Fruit fly (Drosophila melanogaster) whole organism, prepupa: Measurements from ENCODE around the gene fne.

Experiments used
- Blimp-1 ChIP-seq: fragments of 200-800 bp; sonication (Bioruptor generic); optimal IDR thresholded peaks from 3 replicates; lab custom pipeline; 2017; ENCODE audit warnings: missing biosample characterization, missing genetic modification characterization, mild to moderate bottlenecking, moderate library complexity, missing genetic modification reagents
- CG10669 ChIP-seq: fragments of 200-800 bp; sonication (Bioruptor generic); optimal IDR thresholded peaks from 3 replicates; lab custom pipeline; 2018; ENCODE audit warnings: missing biosample characterization, mild to moderate bottlenecking, missing genetic modification characterization, moderate library complexity
- CG11294 ChIP-seq: fragments of 200-800 bp; sonication (Bioruptor generic); IDR thresholded peaks from 2 replicates; pipeline ENCODE4 v1.3.6; 2022; ENCODE audit warnings: missing biosample characterization, missing genetic modification characterization
- CG11902 ChIP-seq: fragments of 200-800 bp; sonication (Bioruptor generic); optimal IDR thresholded peaks from 3 replicates; lab custom pipeline; 2016; ENCODE audit warnings: missing biosample characterization, missing genetic modification characterization
- CG1621 ChIP-seq: fragments of 200-800 bp; sonication (Bioruptor generic); optimal IDR thresholded peaks from 3 replicates; lab custom pipeline; 2018; ENCODE audit warnings: missing biosample characterization, mild to moderate bottlenecking, missing genetic modification characterization
- CG3032 ChIP-seq: fragments of 200-800 bp; optimal IDR thresholded peaks from 2 replicates; lab custom pipeline; 2019; ENCODE audit warnings: missing biosample characterization, mild to moderate bottlenecking, missing genetic modification characterization, moderate library complexity
- CG31627 ChIP-seq: fragments of 200-800 bp; sonication (Bioruptor generic); optimal IDR thresholded peaks from 3 replicates; lab custom pipeline; 2016; ENCODE audit warnings: missing biosample characterization, missing genetic modification characterization
- CG32006 ChIP-seq: fragments of 200-800 bp; sonication (Bioruptor generic); optimal IDR thresholded peaks from 3 replicates; lab custom pipeline; 2017; ENCODE audit warnings: missing biosample characterization, mild to moderate bottlenecking, missing genetic modification characterization
- CG34406 ChIP-seq: fragments of 200-800 bp; sonication (Bioruptor generic); optimal IDR thresholded peaks from 3 replicates; lab custom pipeline; 2016; ENCODE audit warnings: missing biosample characterization, missing genetic modification characterization
- CG3919 ChIP-seq: fragments of 200-800 bp; sonication (Bioruptor generic); optimal IDR thresholded peaks from 3 replicates; lab custom pipeline; 2016; ENCODE audit warnings: missing biosample characterization, missing genetic modification characterization
- CG6163 ChIP-seq: fragments of 200-800 bp; sonication (Bioruptor generic); IDR thresholded peaks from 3 replicates; pipeline ENCODE4 v1.3.6; 2022; ENCODE audit warnings: missing biosample characterization, missing genetic modification characterization
- CG6276 ChIP-seq: fragments of 200-800 bp; sonication (Bioruptor generic); optimal IDR thresholded peaks from 2 replicates; lab custom pipeline; 2017; ENCODE audit warnings: missing biosample characterization, mild to moderate bottlenecking, missing genetic modification characterization
- CG6792 ChIP-seq: fragments of 200-800 bp; sonication (Bioruptor generic); optimal IDR thresholded peaks from 3 replicates; lab custom pipeline; 2016; ENCODE audit warnings: missing biosample characterization, missing genetic modification characterization
- CG6854 ChIP-seq: fragments of 200-800 bp; sonication (Bioruptor generic); optimal IDR thresholded peaks from 2 replicates; lab custom pipeline; 2017; ENCODE audit warnings: missing biosample characterization, mild to moderate bottlenecking, missing genetic modification characterization
- CG8319 ChIP-seq: fragments of 200-800 bp; sonication (Bioruptor generic); optimal IDR thresholded peaks from 3 replicates; lab custom pipeline; 2016; ENCODE audit warnings: missing biosample characterization, missing genetic modification characterization
- CG9139 ChIP-seq: fragments of 200-800 bp; sonication (Bioruptor generic); optimal IDR thresholded peaks from 3 replicates; lab custom pipeline; 2017; ENCODE audit warnings: missing biosample characterization, mild to moderate bottlenecking, missing genetic modification characterization
- Eip75B ChIP-seq: fragments of 200-800 bp; sonication (Bioruptor generic); optimal IDR thresholded peaks from 3 replicates; lab custom pipeline; 2016; ENCODE audit warnings: missing biosample characterization, missing genetic modification characterization
- Eip78C ChIP-seq: fragments of 200-800 bp; sonication (Bioruptor generic); peaks from one replicate; lab custom pipeline; 2016; ENCODE audit warnings: missing biosample characterization, missing genetic modification characterization
- Ets21C ChIP-seq: fragments of 200-800 bp; sonication (Bioruptor generic); optimal IDR thresholded peaks from 3 replicates; lab custom pipeline; 2016; ENCODE audit warnings: missing biosample characterization, missing genetic modification characterization
- Ets96B ChIP-seq: fragments of 200-800 bp; optimal IDR thresholded peaks from 2 replicates; lab custom pipeline; 2019; ENCODE audit warnings: missing biosample characterization, mild to moderate bottlenecking, missing genetic modification characterization, moderate library complexity
- Hr38 ChIP-seq: sonication (Bioruptor generic); optimal IDR thresholded peaks from 2 replicates; lab custom pipeline; 2016; ENCODE audit warnings: missing biosample characterization, missing genetic modification characterization
- Hr39 ChIP-seq: fragments of 200-800 bp; sonication (Bioruptor generic); optimal IDR thresholded peaks from 2 replicates; lab custom pipeline; 2016; ENCODE audit warnings: missing biosample characterization, missing genetic modification characterization
- Lpt ChIP-seq: fragments of 200-800 bp; sonication (Bioruptor generic); optimal IDR thresholded peaks from 3 replicates; lab custom pipeline; 2016; ENCODE audit warnings: missing biosample characterization, missing genetic modification characterization
- Met ChIP-seq: fragments of 200-800 bp; sonication (Bioruptor generic); optimal IDR thresholded peaks from 3 replicates; lab custom pipeline; 2016; ENCODE audit warnings: missing biosample characterization, missing genetic modification characterization
- OdsH ChIP-seq: fragments of 200-800 bp; sonication (Bioruptor generic); optimal IDR thresholded peaks from 3 replicates; lab custom pipeline; 2016; ENCODE audit warnings: missing biosample characterization, missing genetic modification characterization
- Sox14 ChIP-seq: fragments of 200-800 bp; sonication (Bioruptor generic); optimal IDR thresholded peaks from 3 replicates; lab custom pipeline; 2016; ENCODE audit warnings: missing biosample characterization, missing genetic modification characterization
- Sox15 ChIP-seq: fragments of 200-800 bp; sonication (Bioruptor generic); optimal IDR thresholded peaks from 3 replicates; lab custom pipeline; 2016; ENCODE audit warnings: missing biosample characterization, missing genetic modification characterization
- achi ChIP-seq: fragments of 200-800 bp; sonication (Bioruptor generic); optimal IDR thresholded peaks from 3 replicates; lab custom pipeline; 2016; ENCODE audit warnings: missing biosample characterization, missing genetic modification characterization
- dac ChIP-seq: fragments of 200-800 bp; sonication (Bioruptor generic); optimal IDR thresholded peaks from 2 replicates; lab custom pipeline; 2017; ENCODE audit warnings: missing biosample characterization, mild to moderate bottlenecking, missing genetic modification characterization
- dsx ChIP-seq: fragments of 200-800 bp; optimal IDR thresholded peaks from 3 replicates; lab custom pipeline; 2019; ENCODE audit warnings: missing biosample characterization, mild to moderate bottlenecking, missing genetic modification characterization, moderate library complexity; ENCODE audit not compliant: poor library complexity, severe bottlenecking
- eg ChIP-seq: fragments of 200-800 bp; sonication (Bioruptor generic); IDR thresholded peaks from 3 replicates; pipeline ENCODE4 v1.3.6; 2022; ENCODE audit warnings: missing biosample characterization, missing genetic modification characterization
- esn ChIP-seq: fragments of 200-800 bp; sonication (Bioruptor generic); optimal IDR thresholded peaks from 2 replicates; lab custom pipeline; 2016; ENCODE audit warnings: missing biosample characterization, mild to moderate bottlenecking, missing genetic modification characterization, moderate library complexity
- fkh ChIP-seq: fragments of 200-800 bp; sonication (Bioruptor generic); optimal IDR thresholded peaks from 3 replicates; lab custom pipeline; 2017; ENCODE audit warnings: missing biosample characterization, mild to moderate bottlenecking, missing genetic modification characterization, moderate library complexity
- net ChIP-seq: fragments of 200-800 bp; sonication (Bioruptor generic); optimal IDR thresholded peaks from 3 replicates; lab custom pipeline; 2016; ENCODE audit warnings: missing biosample characterization, missing genetic modification characterization
- pdm3 ChIP-seq: fragments of 200-800 bp; sonication (Bioruptor generic); optimal IDR thresholded peaks from 3 replicates; lab custom pipeline; 2016; ENCODE audit warnings: missing biosample characterization, missing genetic modification characterization
- salr ChIP-seq, 2 experiments: fragments of 200-800 bp; sonication (Bioruptor generic); optimal IDR thresholded peaks; 3 replicates each; lab custom pipeline; 2016 to 2018; ENCODE audit warnings: missing biosample characterization in 2 of 2, missing genetic modification characterization in 2 of 2, mild to moderate bottlenecking in 1 of 2
- ss ChIP-seq, 2 experiments: fragments of 200-800 bp; sonication (Bioruptor generic); optimal IDR thresholded peaks; 2 replicates in 1 of 2; 3 replicates in 1 of 2; lab custom pipeline; 2017 to 2018; ENCODE audit warnings: mild to moderate bottlenecking in 2 of 2, missing biosample characterization in 2 of 2, missing genetic modification characterization in 2 of 2, moderate library complexity in 1 of 2
- svp ChIP-seq: fragments of 200-800 bp; sonication (Bioruptor generic); peaks from one replicate; lab custom pipeline; 2016; ENCODE audit warnings: missing biosample characterization, missing genetic modification characterization
- topi ChIP-seq: fragments of 200-800 bp; sonication (Bioruptor generic); optimal IDR thresholded peaks from 3 replicates; lab custom pipeline; 2016; ENCODE audit warnings: missing biosample characterization, missing genetic modification characterization
- vri ChIP-seq: fragments of 200-800 bp; sonication (Bioruptor generic); optimal IDR thresholded peaks from 3 replicates; lab custom pipeline; 2016; ENCODE audit warnings: missing biosample characterization, mild to moderate bottlenecking, missing genetic modification characterization

fne gene

DNA sequence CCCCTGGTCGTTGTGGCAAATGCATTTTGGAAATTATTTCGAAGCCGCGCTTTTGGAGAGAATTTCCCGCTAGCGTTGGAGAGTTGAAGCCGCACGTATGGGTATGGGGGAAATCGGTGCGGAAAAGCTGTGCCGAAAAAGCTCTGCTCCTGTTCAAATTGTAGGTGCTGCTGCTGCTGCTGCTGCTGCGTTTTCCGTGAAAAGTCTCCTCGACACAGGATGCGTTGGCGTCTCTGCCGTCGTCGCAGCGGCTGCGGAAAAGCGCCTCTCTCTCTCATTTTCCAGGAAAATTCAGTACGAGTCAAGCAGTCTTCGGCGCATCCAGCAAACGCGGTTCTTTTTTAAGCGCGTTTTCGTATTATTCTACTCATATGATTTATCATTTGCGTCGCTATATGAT is at the start of gene fne:
fne (plus strand) TSS at position 301 of the 400 bp plus-strand sequence.
- no peak for TF ChIP-seq net (GFP tag; lab: Kevin White, UChicago)
- TF ChIP-seq vri, result no peak
- no peak for TF ChIP-seq CG8319 (GFP tag; lab: Kevin White, UChicago)
- TF ChIP-seq dac (GFP tag; lab: Kevin White, UChicago), result no peak
- no peak for TF ChIP-seq CG34406 (GFP tag; lab: Kevin White, UChicago)
- no peak for TF ChIP-seq Lpt (GFP tag; lab: Kevin White, UChicago)
- TF ChIP-seq CG3919 (GFP tag; lab: Kevin White, UChicago), result no peak

DNA sequence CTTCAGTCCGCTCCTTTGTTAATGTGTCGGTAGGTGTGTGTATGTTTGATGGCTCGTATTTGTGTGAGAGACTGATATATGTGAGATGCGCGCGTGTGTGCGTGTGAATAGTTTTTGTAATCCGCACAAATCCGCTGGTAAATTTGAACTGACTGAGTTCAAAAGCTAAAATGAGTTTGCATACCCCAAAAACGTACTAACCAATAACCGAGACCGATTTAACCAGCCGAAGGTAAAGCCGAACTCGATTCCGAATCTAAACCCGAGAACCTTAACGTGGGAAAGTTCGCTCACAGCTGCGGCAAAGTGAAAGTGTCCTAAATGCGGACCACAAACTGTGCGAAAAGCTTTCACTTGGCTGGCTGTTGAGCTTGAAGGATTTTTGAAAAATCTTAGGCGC is 48.7 kb upstream of the fne start:
- no peak for TF ChIP-seq Hr38
- no peak for TF ChIP-seq CG10669 (GFP tag; lab: Kevin White, UChicago)
- no peak for TF ChIP-seq svp
- TF ChIP-seq CG6792 (GFP tag; lab: Kevin White, UChicago), result no peak

DNA sequence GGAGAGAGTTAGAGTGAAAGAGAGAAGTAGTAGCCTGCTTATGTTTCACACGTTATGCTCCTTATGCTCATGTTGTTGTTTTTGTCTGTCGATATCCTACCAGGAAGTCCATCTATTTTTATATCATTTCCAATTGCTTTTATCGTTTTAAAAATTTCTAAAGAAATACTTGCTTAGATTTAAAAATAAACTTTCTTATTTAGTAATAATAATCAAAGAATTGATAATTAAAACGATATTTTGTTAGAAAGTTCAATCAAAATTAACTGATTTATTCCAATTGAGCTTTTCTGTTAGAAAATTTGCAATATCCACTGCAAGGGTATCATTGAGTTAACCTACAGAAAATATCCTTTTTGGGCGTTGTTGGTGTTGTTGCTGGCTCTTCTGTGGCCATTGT is 47.4 kb upstream of the fne start:
- TF ChIP-seq Eip78C (GFP tag; lab: Kevin White, UChicago), result peak; percentile 48
- no peak for TF ChIP-seq Blimp-1 (GFP tag; lab: Kevin White, UChicago)
- peak; percentile 3 for TF ChIP-seq esn
- peak; percentile 16 for TF ChIP-seq OdsH (GFP tag; lab: Kevin White, UChicago)
- no peak for TF ChIP-seq CG8319 (GFP tag; lab: Kevin White, UChicago)
- peak in 1 of 2 experiments; percentile 26 for TF ChIP-seq ss (GFP tag; optimal IDR thresholded peaks at IDR 0.05; lab: Kevin White, UChicago)
- TF ChIP-seq Ets96B, result peak; percentile 8
- TF ChIP-seq Eip75B (GFP tag; lab: Kevin White, UChicago), result no peak
- TF ChIP-seq CG3032, result peak; percentile 13
- TF ChIP-seq CG32006, result peak; percentile 31

DNA sequence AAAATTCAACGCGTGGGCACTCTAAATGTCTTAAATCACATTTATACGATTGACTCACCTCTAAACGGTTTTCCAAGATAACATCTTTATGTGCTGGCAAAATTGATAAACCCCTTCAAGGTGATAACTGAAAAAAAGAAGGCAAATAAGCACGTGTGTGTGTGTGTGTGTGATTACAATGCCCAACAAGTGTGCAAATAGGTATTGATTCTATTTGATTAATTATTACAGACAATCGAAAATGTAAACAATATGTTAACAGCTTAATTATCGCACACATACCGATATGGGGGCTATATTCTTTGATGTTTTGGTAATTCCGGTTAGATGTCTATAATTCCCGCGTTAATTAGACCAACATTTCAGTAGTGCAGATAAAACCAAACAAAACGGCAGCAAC is 30.7 kb upstream of the fne start:
- TF ChIP-seq fkh (peak; percentile 43), CG11294 (GFP tag; lab: Robert Waterston, UW) (no peak)
- TF ChIP-seq, all 60 proteins: peak for 1

DNA sequence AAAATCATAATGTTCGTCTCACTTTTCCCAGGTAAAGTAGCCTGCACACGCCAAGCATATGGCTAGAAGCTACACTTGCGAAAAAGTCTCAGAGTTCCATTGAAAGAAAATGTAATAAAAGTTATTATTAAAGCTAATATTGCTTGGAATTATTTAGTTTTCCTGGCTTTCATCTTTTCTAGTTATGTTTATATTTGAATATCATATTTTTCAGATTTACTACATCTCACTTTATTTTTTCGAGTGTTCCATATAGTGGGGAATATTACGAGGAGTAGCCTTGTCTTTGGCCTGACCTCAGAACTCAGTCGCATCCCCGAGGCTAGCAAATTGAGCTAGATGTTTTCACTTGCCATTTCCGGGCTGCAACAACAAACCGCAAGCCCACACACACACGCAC is 29.7 kb upstream of the fne start:
- TF ChIP-seq dsx (no peak), Sox15 (GFP tag; lab: Kevin White, UChicago) (no peak), Blimp-1 (GFP tag; lab: Kevin White, UChicago) (no peak), svp (peak; percentile 12), eg (0 out of 3 replicates have a peak, but pooled peaks have one; percentile 25), Sox14 (GFP tag; lab: Kevin White, UChicago) (no peak)
- TF ChIP-seq, all 60 proteins: peak for 2

- TF ChIP-seq CG32006 (no peak), CG11902 (GFP tag; lab: Kevin White, UChicago) (no peak), esn (no peak), fkh (peak; percentile 78)
These were observed 28.2 kb upstream of the fne start for dm6 chrX:12889075-12889474.

DNA sequence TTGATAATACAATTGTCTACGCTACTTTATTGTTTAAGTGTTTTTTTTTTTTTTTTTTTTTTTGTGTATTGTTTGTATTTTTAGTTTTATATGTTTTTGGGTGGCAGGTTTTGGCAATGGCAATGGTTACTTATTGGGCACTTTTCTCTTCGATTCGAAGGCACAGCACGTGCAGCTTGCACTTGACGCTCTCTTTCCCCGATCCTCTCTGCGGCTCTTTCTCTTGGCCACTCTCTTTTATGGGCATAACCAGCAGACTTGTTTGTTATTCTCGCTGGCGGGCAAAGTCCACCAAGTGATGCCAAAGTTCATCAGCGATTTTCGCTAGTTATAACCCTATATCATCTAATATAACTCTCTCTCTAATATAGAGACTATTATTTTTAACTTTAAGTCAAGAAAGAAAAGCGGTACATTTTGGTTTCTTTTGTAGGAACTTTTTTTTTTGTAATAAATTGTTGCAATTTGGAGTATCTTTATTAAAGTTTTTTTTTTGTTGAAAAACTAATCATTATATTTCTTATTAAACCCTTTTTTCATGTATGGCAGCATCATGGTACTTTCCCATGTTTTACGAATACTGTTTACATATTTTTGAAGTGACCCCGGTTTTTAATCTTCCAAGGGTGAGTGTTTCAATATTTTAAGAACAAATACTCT is 27.0 kb upstream of the fne start:
- TF ChIP-seq achi (no peak), CG1621 (tag; lab: Kevin White, UChicago) (peak; percentile 8), CG3032 (no peak), CG6854 (GFP tag; lab: Kevin White, UChicago) (peak; percentile 83), CG9139 (GFP tag; lab: Kevin White, UChicago) (peak; percentile 74), Eip75B (GFP tag; lab: Kevin White, UChicago) (no peak), CG6276 (GFP tag; lab: Kevin White, UChicago) (peak; percentile 38), Hr39 (GFP tag; lab: Kevin White, UChicago) (no peak), CG10669 (GFP tag; lab: Kevin White, UChicago) (peak; percentile 42), Met (GFP tag; lab: Kevin White, UChicago) (peak; percentile 50), CG11294 (GFP tag; lab: Robert Waterston, UW) (no peak), esn (peak; percentile 21), Eip78C (GFP tag; lab: Kevin White, UChicago) (peak; percentile 81), salr (GFP tag; optimal IDR thresholded peaks at IDR 0.05; lab: Kevin White, UChicago) (peak in 1 of 2 experiments; percentile 58), Ets96B (no peak), CG31627 (GFP tag; lab: Kevin White, UChicago) (no peak), topi (GFP tag; lab: Kevin White, UChicago) (peak; percentile 42), Ets21C (GFP tag; lab: Kevin White, UChicago) (no peak), CG6163 (GFP tag; lab: Robert Waterston, UW) (no peak), pdm3 (peak; percentile 29)
